Fruit fly (Drosophila melanogaster): ENCODE measurements around the gene CG33310.

CG33310 gene

dm6 chr2L:15009703-15010102 is 17.0 kb upstream of the CG33310 start, which contains the start of the genes THG and Rnmt (continued):
- TF ChIP-seq Hr39 (GFP tag; optimal IDR thresholded peaks at IDR 0.05) (peak; percentile 59), lz (GFP tag; optimal IDR thresholded peaks at IDR 0.05) (peak; percentile 72), acj6 (GFP tag; optimal IDR thresholded peaks at IDR 0.05) (peak; percentile 74), CG34406 (GFP tag; optimal IDR thresholded peaks at IDR 0.05) (peak; percentile 66), Lpt (GFP tag; optimal IDR thresholded peaks at IDR 0.05) (no peak), achi (GFP tag; optimal IDR thresholded peaks at IDR 0.05) (peak; percentile 78), dac (GFP tag; optimal IDR thresholded peaks at IDR 0.05) (peak; percentile 6), pdm3 (GFP tag; optimal IDR thresholded peaks at IDR 0.05) (peak; percentile 77), Eip93F (GFP tag; optimal IDR thresholded peaks at IDR 0.05) (no peak), CG6276 (GFP tag; optimal IDR thresholded peaks at IDR 0.05) (no peak), CG9139 (GFP tag; optimal IDR thresholded peaks at IDR 0.05) (no peak), CG6854 (GFP tag; optimal IDR thresholded peaks at IDR 0.05) (no peak), Gug (GFP tag; IDR thresholded peaks at IDR 0.05) (peak; percentile 69; the same call in 1 of the 2 replicates), CG8632 (GFP tag; optimal IDR thresholded peaks at IDR 0.05) (peak; percentile 58), dsx (GFP tag; optimal IDR thresholded peaks at IDR 0.05; ENCODE audit: poor library complexity, severe bottlenecking) (no peak), CG11902 (GFP tag; optimal IDR thresholded peaks at IDR 0.05) (peak; percentile 19), CG11294 (GFP tag; IDR thresholded peaks at IDR 0.05) (peak; percentile 58), CG3919 (GFP tag; optimal IDR thresholded peaks at IDR 0.05) (no peak), CG11762 (GFP tag; optimal IDR thresholded peaks at IDR 0.05; ENCODE audit: insufficient read depth) (no peak), net (GFP tag; optimal IDR thresholded peaks at IDR 0.05) (peak; percentile 61), CG7368 (GFP tag; optimal IDR thresholded peaks at IDR 0.05) (peak; percentile 26), Blimp-1 (GFP tag; optimal IDR thresholded peaks at IDR 0.05) (no peak), Ets96B (tag; optimal IDR thresholded peaks at IDR 0.05) (peak; percentile 63), CG3032 (tag; optimal IDR thresholded peaks at IDR 0.05) (peak; percentile 70), CG1621 (tag; optimal IDR thresholded peaks at IDR 0.05) (peak; percentile 40)

dm6 chr2L:15011779-15012178 is 14.9 kb upstream of the CG33310 start:
- TF ChIP-seq CG8119 (GFP tag; IDR thresholded peaks at IDR 0.05) (no peak), Hr39 (GFP tag; optimal IDR thresholded peaks at IDR 0.05) (no peak), CG32006 (GFP tag; optimal IDR thresholded peaks at IDR 0.05) (no peak), Hr4 (GFP tag; optimal IDR thresholded peaks at IDR 0.05) (no peak), Ets96B (tag; optimal IDR thresholded peaks at IDR 0.05) (no peak), Gug (GFP tag; IDR thresholded peaks at IDR 0.05) (no peak), achi (GFP tag; optimal IDR thresholded peaks at IDR 0.05) (no peak), CG6808 (GFP tag; optimal IDR thresholded peaks at IDR 0.05) (no peak), ss (GFP tag; optimal IDR thresholded peaks at IDR 0.05) (no peak), CG16779 (tag; optimal IDR thresholded peaks at IDR 0.05) (no peak), CG6854 (GFP tag; optimal IDR thresholded peaks at IDR 0.05) (no peak), CG11294 (GFP tag; IDR thresholded peaks at IDR 0.05) (no peak), CG6276 (GFP tag; optimal IDR thresholded peaks at IDR 0.05) (no peak), CG8319 (GFP tag; optimal IDR thresholded peaks at IDR 0.05) (no peak)

dm6 chr2L:15013523-15013922 is 13.2 kb upstream of the CG33310 start:
- TF ChIP-seq Eip78C (GFP tag): no peak
- TF ChIP-seq ss (GFP tag; optimal IDR thresholded peaks at IDR 0.05): peak in 1 of 2 experiments; percentile 7
- no peak for TF ChIP-seq OdsH (GFP tag; optimal IDR thresholded peaks at IDR 0.05)

dm6 chr2L:15016031-15016430 is 10.7 kb upstream of the CG33310 start, which contains the start of gene GABA-B-R1:
Gene GABA-B-R1 (plus strand): TSS chr2L:15016331.
- TF ChIP-seq Eip75B (GFP tag; optimal IDR thresholded peaks at IDR 0.05) (no peak), pdm3 (GFP tag; optimal IDR thresholded peaks at IDR 0.05) (no peak), esn (GFP tag; optimal IDR thresholded peaks at IDR 0.05) (no peak), ss (GFP tag; optimal IDR thresholded peaks at IDR 0.05) (no peak), Sox15 (GFP tag; optimal IDR thresholded peaks at IDR 0.05) (no peak), CG3919 (GFP tag; optimal IDR thresholded peaks at IDR 0.05) (no peak), Hr38 (GFP tag; optimal IDR thresholded peaks at IDR 0.05) (no peak), fd59A (GFP tag; optimal IDR thresholded peaks at IDR 0.05) (no peak), Sox102F (GFP tag; optimal IDR thresholded peaks at IDR 0.05) (no peak), CG11902 (GFP tag; optimal IDR thresholded peaks at IDR 0.05) (no peak), fkh (GFP tag; optimal IDR thresholded peaks at IDR 0.05) (no peak), CG11762 (GFP tag; optimal IDR thresholded peaks at IDR 0.05; ENCODE audit: insufficient read depth) (no peak), OdsH (GFP tag; optimal IDR thresholded peaks at IDR 0.05) (no peak), dsx (GFP tag; optimal IDR thresholded peaks at IDR 0.05; ENCODE audit: poor library complexity, severe bottlenecking) (no peak), net (GFP tag; optimal IDR thresholded peaks at IDR 0.05) (no peak), CG32006 (GFP tag; optimal IDR thresholded peaks at IDR 0.05) (no peak)

Measured in whole organism, prepupa.